Fruit fly (Drosophila melanogaster) whole organism, embryonic: ENCODE results near the gene Top3beta.

Experiments
- ATbp ChIP-seq: fragments of 200-800 bp; sonication (Bioruptor generic); optimal IDR thresholded peaks from 2 replicates; lab custom pipeline; 2017; ENCODE audit warnings: missing biosample characterization, mild to moderate bottlenecking, missing genetic modification characterization, missing genetic modification reagents
- BEAF-32 ChIP-seq: fragments of 200-800 bp; sonication (Bioruptor generic); optimal IDR thresholded peaks from 3 replicates; lab custom pipeline; 2017; ENCODE audit warnings: missing biosample characterization, missing genetic modification characterization, mild to moderate bottlenecking, moderate library complexity, missing genetic modification reagents
- CG11504 ChIP-seq: fragments of 200-800 bp; sonication (Bioruptor generic); optimal IDR thresholded peaks from 3 replicates; lab custom pipeline; 2019; ENCODE audit warnings: missing biosample characterization, mild to moderate bottlenecking, missing genetic modification characterization, moderate library complexity
- CG12071 ChIP-seq: fragments of 200-800 bp; sonication (Bioruptor generic); optimal IDR thresholded peaks from 3 replicates; lab custom pipeline; 2018; ENCODE audit warnings: missing biosample characterization, mild to moderate bottlenecking, missing genetic modification characterization
- CG12236 ChIP-seq: fragments of 200-800 bp; sonication (Bioruptor generic); optimal IDR thresholded peaks from 2 replicates; lab custom pipeline; 2016; ENCODE audit warnings: missing biosample characterization, missing genetic modification characterization
- CG12769 ChIP-seq: fragments of 200-800 bp; sonication (Bioruptor generic); optimal IDR thresholded peaks from 2 replicates; lab custom pipeline; 2019; ENCODE audit warnings: missing biosample characterization, mild to moderate bottlenecking, missing genetic modification characterization, moderate library complexity
- CG14441 ChIP-seq: fragments of 200-800 bp; sonication (Bioruptor generic); IDR thresholded peaks from 2 replicates; pipeline ENCODE4 v1.3.6; 2022; ENCODE audit warnings: missing biosample characterization, missing genetic modification characterization
- CG1647 ChIP-seq: fragments of 200-800 bp; sonication (Bioruptor generic); optimal IDR thresholded peaks from 3 replicates; lab custom pipeline; 2016; ENCODE audit warnings: missing biosample characterization, missing genetic modification characterization
- CG2116 ChIP-seq: fragments of 200-800 bp; sonication (Bioruptor generic); optimal IDR thresholded peaks from 3 replicates; lab custom pipeline; 2018; ENCODE audit warnings: missing biosample characterization, mild to moderate bottlenecking, missing genetic modification characterization
- CG3726 ChIP-seq: fragments of 200-800 bp; sonication (Bioruptor generic); IDR thresholded peaks from 3 replicates; pipeline ENCODE4, ENCODE4 v1.3.6; 2022; ENCODE audit warnings: missing biosample characterization, missing genetic modification characterization
- CG4820 ChIP-seq: fragments of 200-800 bp; sonication (Bioruptor generic); optimal IDR thresholded peaks from 3 replicates; lab custom pipeline; 2016; ENCODE audit warnings: missing biosample characterization, missing genetic modification characterization
- CG6689 ChIP-seq: fragments of 200-800 bp; sonication (Bioruptor generic); IDR thresholded peaks from 2 replicates; pipeline ENCODE4 v1.3.6; 2022; ENCODE audit warnings: missing biosample characterization, missing genetic modification characterization
- CG7357 ChIP-seq: fragments of 200-800 bp; sonication (Bioruptor generic); IDR thresholded peaks from 3 replicates; pipeline ENCODE4 v1.3.6; 2022; ENCODE audit warnings: missing biosample characterization, missing genetic modification characterization
- CG7839 ChIP-seq: fragments of 200-800 bp; sonication (Bioruptor generic); optimal IDR thresholded peaks from 3 replicates; lab custom pipeline; 2018; ENCODE audit warnings: missing biosample characterization, mild to moderate bottlenecking, missing genetic modification characterization, moderate library complexity
- CG8765 ChIP-seq: fragments of 200-800 bp; sonication (Bioruptor generic); IDR thresholded peaks from 2 replicates; pipeline ENCODE4 v1.3.6; 2022; ENCODE audit warnings: missing biosample characterization, missing genetic modification characterization
- Fer1 ChIP-seq: fragments of 200-800 bp; sonication (Bioruptor generic); optimal IDR thresholded peaks from 2 replicates; lab custom pipeline; 2017; ENCODE audit warnings: missing biosample characterization, mild to moderate bottlenecking, missing genetic modification characterization
- HLH3B ChIP-seq: fragments of 200-800 bp; sonication (Bioruptor generic); IDR thresholded peaks from 2 replicates; pipeline ENCODE4 v1.3.6; 2022; ENCODE audit warnings: missing biosample characterization, missing genetic modification characterization
- Hmx ChIP-seq: fragments of 200-800 bp; sonication (Bioruptor generic); optimal IDR thresholded peaks from 2 replicates; lab custom pipeline; 2016; ENCODE audit warnings: missing biosample characterization, missing genetic modification characterization
- Med ChIP-seq: fragments of 200-800 bp; sonication (Bioruptor generic); peaks from one replicate; lab custom pipeline; 2016; ENCODE audit warnings: missing biosample characterization, missing genetic modification characterization, mild to moderate bottlenecking, inconsistent platforms, moderate library complexity
- Meics ChIP-seq: fragments of 200-800 bp; sonication (Bioruptor generic); optimal IDR thresholded peaks from 2 replicates; lab custom pipeline; 2017; ENCODE audit warnings: missing biosample characterization, mild to moderate bottlenecking, missing genetic modification characterization
- Poxn ChIP-seq: fragments of 200-800 bp; sonication (Bioruptor generic); IDR thresholded peaks from 2 replicates; pipeline ENCODE4 v1.3.6; 2022; ENCODE audit warnings: missing biosample characterization, missing genetic modification characterization
- Rfx ChIP-seq: fragments of 200-800 bp; sonication (Bioruptor generic); IDR thresholded peaks from 2 replicates; pipeline ENCODE4 v1.3.6; 2022; ENCODE audit warnings: missing biosample characterization, missing genetic modification characterization
- Vsx1 ChIP-seq: fragments of 200-800 bp; sonication (Bioruptor generic); optimal IDR thresholded peaks from 2 replicates; lab custom pipeline; 2017; ENCODE audit warnings: missing biosample characterization, mild to moderate bottlenecking, missing genetic modification characterization, missing genetic modification reagents
- Xrp1 ChIP-seq: fragments of 200-800 bp; sonication (Bioruptor generic); IDR thresholded peaks from 2 replicates; pipeline ENCODE4 v1.3.6; 2022; ENCODE audit warnings: missing biosample characterization, missing genetic modification characterization
- abd-A ChIP-seq: fragments of 200-800 bp; sonication (Bioruptor generic); optimal IDR thresholded peaks from 3 replicates; lab custom pipeline; 2019; ENCODE audit warnings: missing biosample characterization, mild to moderate bottlenecking, missing genetic modification characterization, moderate library complexity
- az2 ChIP-seq: fragments of 200-800 bp; sonication (Bioruptor generic); optimal IDR thresholded peaks from 3 replicates; lab custom pipeline; 2016; ENCODE audit warnings: missing biosample characterization, missing genetic modification characterization
- bbx ChIP-seq: fragments of 200-800 bp; sonication (Bioruptor generic); IDR thresholded peaks from 2 replicates; pipeline ENCODE4 v1.3.6; 2022; ENCODE audit warnings: missing biosample characterization, missing genetic modification characterization; ENCODE audit not compliant: partially characterized antibody
- bigmax ChIP-seq: fragments of 200-800 bp; sonication (Bioruptor generic); optimal IDR thresholded peaks from 2 replicates; lab custom pipeline; 2018; ENCODE audit warnings: missing biosample characterization, mild to moderate bottlenecking, missing genetic modification characterization
- cg ChIP-seq: fragments of 200-800 bp; sonication (Bioruptor generic); optimal IDR thresholded peaks from 3 replicates; lab custom pipeline; 2019; ENCODE audit warnings: missing biosample characterization, mild to moderate bottlenecking, missing genetic modification characterization, moderate library complexity
- croc ChIP-seq: fragments of 200-800 bp; sonication (Bioruptor generic); conservative IDR thresholded peaks from 3 replicates; pipeline ENCODE4 v1.3.6; 2022; ENCODE audit warnings: missing biosample characterization, missing genetic modification characterization
- danr ChIP-seq: fragments of 200-800 bp; sonication (Bioruptor generic); IDR thresholded peaks from 2 replicates; pipeline ENCODE4 v1.3.6; 2022; ENCODE audit warnings: missing biosample characterization, missing genetic modification characterization
- dimm ChIP-seq: fragments of 200-800 bp; sonication (Bioruptor generic); IDR thresholded peaks from 2 replicates; pipeline ENCODE4 v1.3.6; 2022; ENCODE audit warnings: missing biosample characterization, missing genetic modification characterization
- dmrt99B ChIP-seq: fragments of 200-800 bp; sonication (Bioruptor generic); optimal IDR thresholded peaks from 2 replicates; lab custom pipeline; 2018; ENCODE audit warnings: missing biosample characterization, mild to moderate bottlenecking, missing genetic modification characterization, moderate library complexity
- dpn ChIP-seq, 2 experiments: fragments of 200-800 bp; sonication (Bioruptor generic); optimal IDR thresholded peaks; 3 replicates each; lab custom pipeline; 2016; ENCODE audit warnings: missing biosample characterization in 2 of 2, missing genetic modification characterization in 2 of 2
- dysf ChIP-seq: fragments of 200-800 bp; sonication (Bioruptor generic); IDR thresholded peaks from 3 replicates; pipeline ENCODE4 v1.3.6; 2022; ENCODE audit warnings: missing biosample characterization, missing genetic modification characterization
- esg ChIP-seq: fragments of 200-800 bp; sonication (Bioruptor generic); conservative IDR thresholded peaks from 2 replicates; pipeline ENCODE4 v1.3.6; 2022; ENCODE audit warnings: missing biosample characterization, missing genetic modification characterization
- gem ChIP-seq: fragments of 200-800 bp; sonication (Bioruptor generic); optimal IDR thresholded peaks from 2 replicates; lab custom pipeline; 2019; ENCODE audit warnings: missing biosample characterization, mild to moderate bottlenecking, missing genetic modification characterization, moderate library complexity
- kah ChIP-seq: fragments of 200-800 bp; sonication (Bioruptor generic); optimal IDR thresholded peaks from 2 replicates; lab custom pipeline; 2018; ENCODE audit warnings: missing biosample characterization, mild to moderate bottlenecking, missing genetic modification characterization
- kni ChIP-seq: fragments of 200-800 bp; sonication (Bioruptor generic); optimal IDR thresholded peaks from 3 replicates; lab custom pipeline; 2017; ENCODE audit warnings: mild to moderate bottlenecking, missing biosample characterization, missing genetic modification reagents, missing genetic modification characterization
- pnt ChIP-seq: fragments of 200-800 bp; sonication (Bioruptor generic); optimal IDR thresholded peaks from 3 replicates; lab custom pipeline; 2016; ENCODE audit warnings: missing biosample characterization, missing genetic modification characterization
- prd ChIP-seq, 3 experiments: fragments of >200 bp in 2 of 3; fragments of 200-800 bp in 1 of 3; sonication (Bioruptor generic) in 1 of 3; optimal IDR thresholded peaks in 2 of 3; IDR thresholded peaks in 1 of 3; 2 replicates in 2 of 3; 3 replicates in 1 of 3; pipeline versions ENCODE4 v1.3.6 to Lab custom; 2017 to 2022; ENCODE audit warnings: missing biosample characterization in 1 of 3, missing genetic modification characterization in 1 of 3
- pros ChIP-seq: fragments of 200-800 bp; sonication (Bioruptor generic); optimal IDR thresholded peaks from 3 replicates; lab custom pipeline; 2019; ENCODE audit warnings: missing biosample characterization, mild to moderate bottlenecking, missing genetic modification characterization, moderate library complexity
- psq ChIP-seq: fragments of 200-800 bp; sonication (Bioruptor generic); optimal IDR thresholded peaks from 2 replicates; lab custom pipeline; 2017; ENCODE audit warnings: missing biosample characterization, missing genetic modification characterization
- schlank ChIP-seq: fragments of 200-800 bp; sonication (Bioruptor generic); optimal IDR thresholded peaks from 2 replicates; lab custom pipeline; 2018; ENCODE audit warnings: missing biosample characterization, mild to moderate bottlenecking, missing genetic modification characterization
- sens ChIP-seq: fragments of 200-800 bp; sonication (Bioruptor generic); peaks from one replicate; lab custom pipeline; 2016; ENCODE audit warnings: missing biosample characterization, missing genetic modification characterization
- slbo ChIP-seq: fragments of 200-800 bp; sonication (Bioruptor generic); IDR thresholded peaks from 2 replicates; pipeline ENCODE4 v1.3.6; 2022; ENCODE audit warnings: missing biosample characterization, missing genetic modification characterization
- tin ChIP-seq: fragments of 200-800 bp; sonication (Bioruptor generic); optimal IDR thresholded peaks from 3 replicates; lab custom pipeline; 2016; ENCODE audit warnings: missing biosample characterization, missing genetic modification characterization
- ttk ChIP-seq: fragments of 200-800 bp; sonication (Bioruptor generic); IDR thresholded peaks from 2 replicates; pipeline ENCODE4 v2.1.2; 2022; ENCODE audit warnings: missing biosample characterization, missing genetic modification characterization
- wdn ChIP-seq: fragments of 200-800 bp; sonication (Bioruptor generic); IDR thresholded peaks from 2 replicates; pipeline ENCODE4 v1.3.6; 2022; ENCODE audit warnings: missing biosample characterization, missing genetic modification characterization
- zen2 ChIP-seq: fragments of 200-800 bp; sonication (Bioruptor generic); IDR thresholded peaks from 3 replicates; pipeline ENCODE4 v1.3.6; 2022; ENCODE audit warnings: missing biosample characterization, missing genetic modification characterization; ENCODE audit not compliant: partially characterized antibody

Top3beta gene

DNA sequence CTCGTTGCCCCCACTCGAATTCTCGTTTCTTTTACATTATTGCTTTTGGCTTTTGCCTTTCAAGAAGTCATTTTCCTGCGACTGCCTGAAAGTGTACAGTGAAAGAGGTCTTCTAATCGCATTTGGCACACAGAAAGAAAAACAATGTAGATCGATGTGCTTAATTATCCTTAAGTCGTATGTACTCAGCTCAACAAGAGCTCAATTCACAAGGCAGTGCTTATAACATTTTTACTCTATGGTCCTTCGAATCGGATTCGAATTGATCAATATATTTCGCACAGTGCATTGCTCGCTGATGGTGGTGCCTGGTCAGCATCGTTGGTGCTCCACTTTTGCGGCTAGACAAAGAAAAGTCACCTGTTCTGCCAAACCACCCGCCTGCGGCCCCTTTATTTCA lies 22.6 kb upstream of the Top3beta start (continued):
- peak; percentile 31 for TF ChIP-seq CG12071 (GFP tag; lab: Kevin White, UChicago)
- TF ChIP-seq slbo (GFP tag; lab: Robert Waterston, UW), result peak; percentile 40
- no peak for TF ChIP-seq CG1647 (GFP tag; lab: Kevin White, UChicago)
- TF ChIP-seq tin, result no peak
- TF ChIP-seq schlank, result no peak
- no peak for TF ChIP-seq dpn (GFP tag; optimal IDR thresholded peaks at IDR 0.05; lab: Kevin White, UChicago)
- no peak for TF ChIP-seq CG4820
- TF ChIP-seq HLH3B (GFP tag; lab: Robert Waterston, UW), result 0 out of 2 replicates have a peak, but pooled peaks have one; percentile 31
- TF ChIP-seq BEAF-32 (GFP tag; lab: Kevin White, UChicago), result no peak
- TF ChIP-seq CG6689 (GFP tag; lab: Robert Waterston, UW), result 0 out of 2 replicates have a peak, but pooled peaks have one; percentile 14
- peak; percentile 35 for TF ChIP-seq ATbp
- TF ChIP-seq dysf (GFP tag; lab: Robert Waterston, UW), result peak; percentile 35; the same call in 1 of the 3 replicates
- TF ChIP-seq gem (tag; lab: Kevin White, UChicago), result peak; percentile 27
- no peak for TF ChIP-seq Vsx1 (GFP tag; lab: Kevin White, UChicago)
- TF ChIP-seq CG7357 (GFP tag; lab: Robert Waterston, UW), result 0 out of 3 replicates have a peak, but pooled peaks have one; percentile 12
- no peak for TF ChIP-seq kah (GFP tag; lab: Kevin White, UChicago)
- TF ChIP-seq CG12236, result no peak
- TF ChIP-seq sens (GFP tag; lab: Kevin White, UChicago), result peak; percentile 74
- TF ChIP-seq pnt (GFP tag; lab: Kevin White, UChicago), result no peak
- no peak for TF ChIP-seq cg (GFP tag; lab: Kevin White, UChicago)
- TF ChIP-seq CG2116 (GFP tag; lab: Kevin White, UChicago), result no peak
- TF ChIP-seq Xrp1, result 0 out of 2 replicates have a peak, but pooled peaks have one; percentile 21
- no peak for TF ChIP-seq zen2 (GFP tag; lab: Robert Waterston, UW)
- TF ChIP-seq Hmx (GFP tag; lab: Kevin White, UChicago), result no peak
- peak; percentile 37; the same call in 1 of the 2 replicates for TF ChIP-seq CG14441
- no peak for TF ChIP-seq Poxn (GFP tag; lab: Robert Waterston, UW)
- no peak for TF ChIP-seq bbx (GFP tag; lab: Robert Waterston, UW)
- no peak for TF ChIP-seq kni (GFP tag; lab: Kevin White, UChicago)
- TF ChIP-seq dimm (GFP tag; lab: Robert Waterston, UW), result no peak
- no peak for TF ChIP-seq psq (GFP tag; lab: Kevin White, UChicago)
- 0 out of 2 replicates have a peak, but pooled peaks have one; percentile 6 for TF ChIP-seq esg (GFP tag; lab: Robert Waterston, UW)
- peak; percentile 42 for TF ChIP-seq CG7839 (tag; lab: Kevin White, UChicago)
- TF ChIP-seq prd (optimal IDR thresholded peaks at IDR 0.05; lab: Kevin White, UChicago), result no peak
- peak; percentile 39; the same call in 1 of the 3 replicates for TF ChIP-seq prd (GFP tag; IDR thresholded peaks at IDR 0.05; lab: Robert Waterston, UW)
- peak; percentile 51 for TF ChIP-seq dmrt99B (tag; lab: Kevin White, UChicago)
- peak; percentile 54 for TF ChIP-seq CG12769 (tag; lab: Kevin White, UChicago)
- no peak for TF ChIP-seq pros (GFP tag; lab: Kevin White, UChicago)
- TF ChIP-seq bigmax (GFP tag; lab: Kevin White, UChicago), result no peak
- TF ChIP-seq CG8765 (GFP tag; lab: Robert Waterston, UW), result no peak
- no peak for TF ChIP-seq CG3726
- TF ChIP-seq Med, result peak; percentile 82
- 0 out of 2 replicates have a peak, but pooled peaks have one; percentile 12 for TF ChIP-seq ttk
- TF ChIP-seq az2 (GFP tag; lab: Kevin White, UChicago), result no peak
- no peak for TF ChIP-seq danr (GFP tag; lab: Robert Waterston, UW)
- TF ChIP-seq Fer1 (GFP tag; lab: Kevin White, UChicago), result peak; percentile 22
- no peak for TF ChIP-seq croc (GFP tag; lab: Robert Waterston, UW)
- TF ChIP-seq Meics, result peak; percentile 12
- TF ChIP-seq Rfx, result peak; percentile 28; the same call in 1 of the 2 replicates
- peak; percentile 51 for TF ChIP-seq CG11504 (tag; lab: Kevin White, UChicago)
- no peak for TF ChIP-seq abd-A
- 0 out of 2 replicates have a peak, but pooled peaks have one; percentile 21 for TF ChIP-seq wdn (GFP tag; lab: Robert Waterston, UW)
